Worm (Caenorhabditis elegans) whole organism, L3 larva: Measurements from ENCODE around the gene C18E9.9.

Experiments
- R02D3.7 ChIP-seq: fragments of 150-350 bp; optimal IDR thresholded peaks from 2 replicates; lab custom pipeline; 2014; ENCODE audit warnings: missing biosample characterization, missing genetic modification characterization
- aly-2 ChIP-seq: fragments of 150-350 bp; optimal IDR thresholded peaks from 2 replicates; lab custom pipeline; 2014; ENCODE audit warnings: missing biosample characterization, missing genetic modification characterization
- ama-1 ChIP-seq: fragments of 150-350 bp; optimal IDR thresholded peaks from 2 replicates; lab custom pipeline; 2018
- ceh-16 ChIP-seq: sonication (generic microtip); optimal IDR thresholded peaks from 2 replicates; lab custom pipeline; 2017; ENCODE audit warnings: missing biosample characterization, missing genetic modification characterization
- ceh-28 ChIP-seq: fragments of 150-350 bp; optimal IDR thresholded peaks from 2 replicates; lab custom pipeline; 2014; ENCODE audit warnings: missing biosample characterization, missing genetic modification reagents, missing genetic modification characterization
- ceh-9 ChIP-seq: sonication (generic microtip); optimal IDR thresholded peaks from 2 replicates; lab custom pipeline; 2018; ENCODE audit warnings: missing biosample characterization, missing genetic modification characterization
- daf-12 ChIP-seq: fragments of 150-350 bp; optimal IDR thresholded peaks from 2 replicates; lab custom pipeline; 2014; ENCODE audit warnings: missing biosample characterization, missing genetic modification reagents, missing genetic modification characterization
- egl-5 ChIP-seq: fragments of 150-350 bp; optimal IDR thresholded peaks from 2 replicates; lab custom pipeline; 2017; ENCODE audit warnings: missing biosample characterization, missing genetic modification reagents, missing genetic modification characterization, inconsistent platforms
- elt-2 ChIP-seq: sonication (generic microtip); optimal IDR thresholded peaks from 2 replicates; lab custom pipeline; 2016; ENCODE audit warnings: missing genetic modification reagents, mild to moderate bottlenecking, missing genetic modification characterization, missing compliant biosample characterization
- elt-3 ChIP-seq, 3 experiments: fragments of 150-350 bp in 1 of 3; sonication (generic microtip) in 2 of 3; optimal IDR thresholded peaks; 2 replicates in 2 of 3; 4 replicates in 1 of 3; lab custom pipeline; 2014 to 2017; ENCODE audit warnings: missing biosample characterization in 3 of 3, missing genetic modification characterization in 3 of 3
- eor-1 ChIP-seq, 2 experiments: fragments of 150-350 bp; optimal IDR thresholded peaks; 2 replicates each; lab custom pipeline; 2014 to 2018; ENCODE audit warnings: missing biosample characterization in 2 of 2, missing genetic modification characterization in 2 of 2
- fkh-10 ChIP-seq: sonication (generic microtip); optimal IDR thresholded peaks from 2 replicates; lab custom pipeline; 2017; ENCODE audit warnings: missing biosample characterization, missing genetic modification reagents, missing genetic modification characterization
- fkh-2 ChIP-seq: fragments of 150-350 bp; optimal IDR thresholded peaks from 2 replicates; lab custom pipeline; 2014; ENCODE audit warnings: missing biosample characterization, missing genetic modification reagents, missing genetic modification characterization
- fos-1 ChIP-seq: fragments of 150-350 bp; optimal IDR thresholded peaks from 2 replicates; lab custom pipeline; 2014; ENCODE audit warnings: missing biosample characterization, missing genetic modification characterization
- hmg-11 ChIP-seq: sonication (generic microtip); optimal IDR thresholded peaks from 2 replicates; lab custom pipeline; 2016; ENCODE audit warnings: missing genetic modification characterization, missing compliant biosample characterization
- jun-1 ChIP-seq: fragments of 150-350 bp; optimal IDR thresholded peaks from 2 replicates; lab custom pipeline; 2014; ENCODE audit warnings: missing biosample characterization, missing genetic modification reagents, missing genetic modification characterization
- lin-15B ChIP-seq: fragments of 150-350 bp; optimal IDR thresholded peaks from 2 replicates; lab custom pipeline; 2014; ENCODE audit warnings: missing biosample characterization, missing genetic modification characterization
- lin-39 ChIP-seq: fragments of 150-350 bp; optimal IDR thresholded peaks from 2 replicates; lab custom pipeline; 2018; ENCODE audit warnings: missing biosample characterization, missing genetic modification reagents, missing genetic modification characterization
- nfya-1 ChIP-seq: sonication (generic microtip); optimal IDR thresholded peaks from 2 replicates; lab custom pipeline; 2017; ENCODE audit warnings: missing genetic modification characterization, mild to moderate bottlenecking, missing compliant biosample characterization, antibody characterized with exemption, moderate library complexity; ENCODE audit not compliant: insufficient read depth
- nhr-23 ChIP-seq: fragments of 150-350 bp; optimal IDR thresholded peaks from 2 replicates; lab custom pipeline; 2014; ENCODE audit warnings: missing biosample characterization, missing genetic modification reagents, missing genetic modification characterization
- nhr-237 ChIP-seq: fragments of 150-350 bp; optimal IDR thresholded peaks from 2 replicates; lab custom pipeline; 2014; ENCODE audit warnings: missing biosample characterization, missing genetic modification characterization
- nhr-25 ChIP-seq: sonication (generic microtip); optimal IDR thresholded peaks from 2 replicates; lab custom pipeline; 2017; ENCODE audit warnings: missing biosample characterization, missing genetic modification characterization
- nhr-28 ChIP-seq: fragments of 150-350 bp; optimal IDR thresholded peaks from 2 replicates; lab custom pipeline; 2014; ENCODE audit warnings: missing biosample characterization, missing genetic modification characterization
- nhr-76 ChIP-seq: fragments of 150-350 bp; sonication (generic microtip); optimal IDR thresholded peaks from 5 replicates; lab custom pipeline; 2014; ENCODE audit warnings: missing biosample characterization, missing genetic modification characterization
- nhr-77 ChIP-seq: fragments of 150-350 bp; optimal IDR thresholded peaks from 2 replicates; lab custom pipeline; 2014; ENCODE audit warnings: missing biosample characterization, missing genetic modification characterization
- pqm-1 ChIP-seq: fragments of 150-350 bp; optimal IDR thresholded peaks from 2 replicates; lab custom pipeline; 2017; ENCODE audit warnings: missing biosample characterization, missing genetic modification characterization, inconsistent platforms
- snpc-4 ChIP-seq: fragments of 150-350 bp; optimal IDR thresholded peaks from 2 replicates; lab custom pipeline; 2014; ENCODE audit warnings: missing biosample characterization, missing genetic modification characterization
- unc-39 ChIP-seq: sonication (generic microtip); optimal IDR thresholded peaks from 4 replicates; lab custom pipeline; 2017; ENCODE audit warnings: missing biosample characterization, missing genetic modification characterization
- zag-1 ChIP-seq: fragments of 150-350 bp; optimal IDR thresholded peaks from 2 replicates; lab custom pipeline; 2014; ENCODE audit warnings: missing biosample characterization, missing genetic modification characterization
- ztf-11 ChIP-seq: fragments of 150-350 bp; optimal IDR thresholded peaks from 2 replicates; lab custom pipeline; 2014; ENCODE audit warnings: missing biosample characterization, missing genetic modification characterization

Gene C18E9.9

DNA sequence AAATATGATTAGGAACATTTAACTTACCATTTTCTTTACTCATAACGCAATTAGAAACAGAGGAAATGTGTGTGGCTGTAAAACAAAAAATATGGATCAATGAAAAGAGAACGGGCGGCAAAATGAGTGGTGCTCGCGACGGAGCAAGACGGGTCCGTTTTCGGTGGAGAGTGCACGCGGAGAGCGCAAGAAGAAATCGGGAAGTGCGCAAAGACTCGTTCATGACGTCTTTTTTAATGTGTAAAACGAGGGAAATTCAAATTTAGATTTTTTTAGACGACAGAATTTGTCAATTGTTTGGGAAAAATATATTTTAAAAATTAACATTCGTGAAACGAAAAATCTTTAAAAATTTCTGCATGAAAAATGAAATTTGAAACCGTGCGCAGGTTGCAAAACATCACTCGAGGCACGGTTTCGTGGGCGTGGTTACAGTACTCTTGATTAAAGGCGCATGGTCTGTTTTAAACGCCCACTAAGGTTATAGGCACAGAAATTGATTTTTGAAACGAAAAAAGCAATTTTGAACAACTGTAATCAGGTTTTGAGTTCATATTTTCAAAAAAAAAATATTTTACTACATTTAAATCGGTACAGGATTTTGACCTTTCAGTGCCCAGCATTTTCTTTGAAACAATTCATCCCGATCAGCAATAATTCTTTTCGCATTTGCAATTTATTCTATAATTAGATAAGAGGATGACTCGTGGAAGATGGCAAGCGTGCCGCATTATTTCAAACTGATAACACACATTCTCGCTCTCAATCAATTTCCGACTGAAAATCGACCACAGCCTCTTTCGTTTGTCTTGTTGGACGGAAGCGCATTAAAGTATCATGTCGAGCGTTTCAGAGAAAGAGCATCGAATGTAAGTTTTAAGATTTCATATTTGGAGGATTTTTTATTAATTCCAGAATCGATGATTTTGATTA is 19.8 kb downstream of the C18E9.9 start, which contains the start of the genes szy-20 and C18E9.5 (continued):
- TF ChIP-seq aly-2 (no peak), nhr-237 (no peak), elt-3 (tag; optimal IDR thresholded peaks at IDR 0.05; lab: Kevin White, UChicago) (no peak), elt-2 (tag; lab: Kevin White, UChicago) (peak; percentile 76), fkh-2 (tag; lab: Kevin White, UChicago) (no peak), nhr-23 (tag; lab: Kevin White, UChicago) (peak; percentile 71), zag-1 (tag; lab: Kevin White, UChicago) (no peak), snpc-4 (tag; lab: Kevin White, UChicago) (peak; percentile 59), ceh-28 (tag; lab: Kevin White, UChicago) (peak; percentile 60), nhr-28 (tag; lab: Kevin White, UChicago) (no peak), nhr-77 (tag; lab: Kevin White, UChicago) (peak; percentile 33), unc-39 (no peak), R02D3.7 (tag; lab: Kevin White, UChicago) (peak; percentile 82), ceh-16 (tag; lab: Kevin White, UChicago) (no peak), egl-5 (tag; lab: Kevin White, UChicago) (peak; percentile 20), fos-1 (tag; lab: Kevin White, UChicago) (no peak), ama-1 (lab: Kevin White, UChicago) (peak; percentile 49), ceh-9 (tag; lab: Kevin White, UChicago) (no peak), eor-1 (tag; optimal IDR thresholded peaks at IDR 0.05; lab: Kevin White, UChicago) (no peak), fkh-10 (peak; percentile 52), lin-15B (tag; lab: Kevin White, UChicago) (peak; percentile 81)

DNA sequence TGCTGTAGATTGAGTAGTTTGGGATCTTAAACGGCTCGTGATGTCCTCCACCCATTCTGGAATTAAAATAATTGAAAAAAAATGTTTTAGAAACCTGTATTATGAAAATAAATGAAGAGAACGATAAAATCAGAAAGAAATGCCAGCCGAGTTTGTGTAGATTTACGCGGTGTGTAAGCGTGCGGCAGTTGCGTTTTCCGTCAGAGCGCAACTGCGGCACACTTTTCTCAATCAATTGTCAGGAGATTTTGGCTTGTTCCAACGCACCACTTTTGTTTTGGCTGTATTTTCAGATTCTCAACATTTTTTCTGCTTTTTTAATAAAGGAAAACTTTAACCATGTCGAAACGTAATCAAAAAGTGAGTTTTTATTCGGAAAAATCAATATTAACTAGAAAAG is 24.5 kb downstream of the C18E9.9 start, which contains the start of the genes ndub-3 and C18E9.2:
Gene ndub-3 (minus strand): TSS at position 56 of the 400 bp plus-strand sequence.
Gene C18E9.2 (plus strand): TSS at position 172 of the 400 bp plus-strand sequence.
- peak; percentile 62 for TF ChIP-seq lin-15B (tag; lab: Kevin White, UChicago)
- no peak for TF ChIP-seq nhr-76 (tag; lab: Kevin White, UChicago)
- no peak for TF ChIP-seq nhr-77 (tag; lab: Kevin White, UChicago)
- TF ChIP-seq hmg-11 (tag; lab: Kevin White, UChicago) = peak; percentile 37
- TF ChIP-seq nfya-1 = peak; percentile 64
- peak; percentile 51 for TF ChIP-seq ceh-28 (tag; lab: Kevin White, UChicago)
- TF ChIP-seq ztf-11 = no peak
- peak; percentile 13 for TF ChIP-seq nhr-23 (tag; lab: Kevin White, UChicago)
- peak; percentile 5 for TF ChIP-seq elt-2 (tag; lab: Kevin White, UChicago)
- TF ChIP-seq nhr-25 = peak; percentile 44
- peak; percentile 85 for TF ChIP-seq R02D3.7 (tag; lab: Kevin White, UChicago)
- peak; percentile 25 for TF ChIP-seq pqm-1 (tag; lab: Kevin White, UChicago)
- peak; percentile 75 for TF ChIP-seq lin-39

DNA sequence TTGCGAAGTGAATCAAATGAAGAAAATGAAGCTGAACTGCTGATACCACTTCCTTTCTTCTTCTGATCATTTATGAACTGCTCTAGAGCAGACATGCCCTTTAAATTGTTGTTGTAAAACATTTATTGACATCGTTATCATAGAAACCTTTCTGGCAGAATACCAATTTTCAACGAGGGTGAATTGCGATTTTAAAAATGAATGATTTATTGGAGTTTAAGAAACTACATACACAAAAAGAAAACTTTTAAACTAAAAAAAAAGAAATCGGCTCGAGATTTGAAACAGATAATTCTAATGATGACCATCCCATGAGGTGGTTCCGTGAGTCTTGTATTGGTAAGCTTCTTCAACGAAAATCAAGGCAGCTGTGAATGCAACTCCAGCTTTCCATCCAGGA is 25.3 kb downstream of the C18E9.9 start, which contains the start of gene sftd-3:
Gene sftd-3 (minus strand): TSS at position 101 of the 400 bp plus-strand sequence.
- no peak for TF ChIP-seq fos-1 (tag; lab: Kevin White, UChicago)
- no peak for TF ChIP-seq pqm-1 (tag; lab: Kevin White, UChicago)

DNA sequence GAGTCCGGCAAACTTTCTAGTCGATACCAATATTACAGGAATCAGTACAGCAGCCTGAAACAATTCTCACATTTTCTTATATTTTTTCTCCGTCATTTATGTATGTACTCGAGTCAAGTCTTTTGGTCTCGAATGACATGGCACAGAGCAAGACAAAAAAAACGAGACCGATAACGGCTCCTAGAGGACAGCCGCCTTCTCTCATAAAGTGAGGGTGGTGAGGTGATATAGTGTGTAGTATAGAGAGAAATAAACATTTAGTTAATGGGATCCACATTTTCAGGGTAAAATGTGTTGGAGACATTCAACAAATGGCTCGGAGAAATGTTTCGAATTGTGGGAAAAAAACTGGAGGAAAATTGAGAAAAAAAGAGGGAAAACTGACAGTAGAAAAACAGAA is 27.1 kb downstream of the C18E9.9 start:
- TF ChIP-seq egl-5 (tag; lab: Kevin White, UChicago) (peak; percentile 96), lin-39 (peak; percentile 42), jun-1 (tag; lab: Kevin White, UChicago) (no peak), nfya-1 (peak; percentile 22), fos-1 (tag; lab: Kevin White, UChicago) (no peak), elt-2 (tag; lab: Kevin White, UChicago) (no peak)

DNA sequence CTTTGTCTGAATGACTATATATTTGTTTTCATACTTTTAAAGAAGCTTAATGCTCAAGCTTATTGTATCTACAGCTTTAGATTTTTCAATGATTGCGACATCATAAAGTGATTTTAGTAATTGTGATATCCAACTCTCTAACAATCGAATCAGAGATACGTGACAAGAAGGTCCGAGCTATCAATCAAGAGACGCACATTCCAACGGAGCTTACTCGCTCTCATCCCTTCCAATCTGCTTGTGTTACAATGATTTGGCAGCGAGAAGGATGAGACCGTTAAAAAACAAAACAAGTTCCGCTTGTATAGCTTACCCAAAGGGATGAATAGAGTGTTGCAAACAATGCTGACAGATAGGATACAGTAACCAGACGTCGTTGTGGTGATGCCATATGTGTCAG is 27.9 kb downstream of the C18E9.9 start:
- TF ChIP-seq aly-2 = no peak
- peak; percentile 74 for TF ChIP-seq lin-39
- TF ChIP-seq daf-12 (tag; lab: Kevin White, UChicago) = no peak
